Fruit fly (Drosophila melanogaster): ENCODE results near the gene CG17378.

Gene CG17378

dm6 chr2L:6787029-6787972 is 13.5 kb downstream of the CG17378 start (continued):
- TF ChIP-seq lola (GFP tag; optimal IDR thresholded peaks at IDR 0.05) (peak in 2 of 3 experiments; percentile 31 to 96), CG12942 (GFP tag; optimal IDR thresholded peaks at IDR 0.05) (peak; percentile 93), ssp (GFP tag; IDR thresholded peaks at IDR 0.05) (peak; percentile 75), D (optimal IDR thresholded peaks at IDR 0.05) (no peak), D (GFP tag; optimal IDR thresholded peaks at IDR 0.05) (peak; percentile 97), Stat92E (GFP tag; optimal IDR thresholded peaks at IDR 0.05) (peak in 2 of 3 experiments; percentile 88 to 91), pnt (GFP tag; optimal IDR thresholded peaks at IDR 0.05) (peak; percentile 96), BtbVII (GFP tag; optimal IDR thresholded peaks at IDR 0.05) (peak; percentile 95), CG17912 (GFP tag; optimal IDR thresholded peaks at IDR 0.05) (peak; percentile 54), dmrt99B (tag; optimal IDR thresholded peaks at IDR 0.05) (peak; percentile 97), CG18764 (GFP tag; optimal IDR thresholded peaks at IDR 0.05) (peak; percentile 93), nerfin-1 (tag; optimal IDR thresholded peaks at IDR 0.05) (peak; percentile 93), ftz-f1 (GFP tag; optimal IDR thresholded peaks at IDR 0.05) (peak; percentile 4), CTCF (GFP tag; optimal IDR thresholded peaks at IDR 0.05) (peak; percentile 58), Hr51 (GFP tag; optimal IDR thresholded peaks at IDR 0.05) (peak; percentile 95 to 96), Abd-B (GFP tag; optimal IDR thresholded peaks at IDR 0.05) (peak; percentile 96), Mrtf (GFP tag; IDR thresholded peaks at IDR 0.05) (peak; percentile 78), CG7372 (GFP tag; IDR thresholded peaks at IDR 0.05) (peak; percentile 92), Hsf (GFP tag; optimal IDR thresholded peaks at IDR 0.05) (peak; percentile 97), dati (GFP tag; IDR thresholded peaks at IDR 0.05) (peak; percentile 64), az2 (GFP tag; optimal IDR thresholded peaks at IDR 0.05) (peak; percentile 96), CG3847 (GFP tag; IDR thresholded peaks at IDR 0.05) (peak; percentile 89), Nf-YB (GFP tag; optimal IDR thresholded peaks at IDR 0.05) (peak; percentile 84), lov (optimal IDR thresholded peaks at IDR 0.05) (no peak), lov (GFP tag; IDR thresholded peaks at IDR 0.05) (peak; percentile 28; the same call in 2 of the 3 replicates), unc-4 (GFP tag; IDR thresholded peaks at IDR 0.05; ENCODE audit: partially characterized antibody) (peak; percentile 56), CG6765 (GFP tag; optimal IDR thresholded peaks at IDR 0.05) (peak; percentile 95), chm (GFP tag; IDR thresholded peaks at IDR 0.05) (peak; percentile 40; the same call in 1 of the 2 replicates), CG11504 (tag; optimal IDR thresholded peaks at IDR 0.05) (peak; percentile 98), cad (GFP tag; optimal IDR thresholded peaks at IDR 0.05) (no peak), E2f1 (GFP tag; IDR thresholded peaks at IDR 0.05) (peak; percentile 89), maf-S (GFP tag; optimal IDR thresholded peaks at IDR 0.05) (peak; percentile 95), CG1603 (tag; optimal IDR thresholded peaks at IDR 0.05) (peak; percentile 78), CG10654 (GFP tag; optimal IDR thresholded peaks at IDR 0.05) (peak; percentile 95), CG42726 (GFP tag; IDR thresholded peaks at IDR 0.05; ENCODE audit: partially characterized antibody) (peak; percentile 6; the same call in 1 of the 2 replicates), caup (GFP tag; optimal IDR thresholded peaks at IDR 0.05; ENCODE audit: severe bottlenecking) (peak; percentile 91), pan (optimal IDR thresholded peaks at IDR 0.05) (no peak), pan (GFP tag; optimal IDR thresholded peaks at IDR 0.05 in 1 of 2, IDR thresholded peaks at IDR 0.05 in 1 of 2) (peak in 1 of 2 experiments; percentile 81), CG3838 (GFP tag; optimal IDR thresholded peaks at IDR 0.05) (peak; percentile 85), Camta (GFP tag; optimal IDR thresholded peaks at IDR 0.05) (peak; percentile 97), pum (GFP tag; optimal IDR thresholded peaks at IDR 0.05) (peak; percentile 97), Oaz (GFP tag; IDR thresholded peaks at IDR 0.05) (peak; percentile 76), CG15073 (GFP tag; optimal IDR thresholded peaks at IDR 0.05) (peak; percentile 61), sens-2 (GFP tag; IDR thresholded peaks at IDR 0.05) (peak; percentile 26), p53 (GFP tag; optimal IDR thresholded peaks at IDR 0.05) (peak; percentile 87), CG15514 (GFP tag; optimal IDR thresholded peaks at IDR 0.05) (peak; percentile 81), CG4730 (GFP tag; IDR thresholded peaks at IDR 0.05) (peak; percentile 79), CG32532 (GFP tag; IDR thresholded peaks at IDR 0.05) (peak; percentile 86), ranshi (GFP tag; IDR thresholded peaks at IDR 0.05) (peak; percentile 83)
